Worm (Caenorhabditis elegans): ENCODE results near the gene F45G2.9.
A peak's percentile ranks its signal among the peaks of the same experiment; 100 is the strongest.

The F45G2.9 gene

DNA sequence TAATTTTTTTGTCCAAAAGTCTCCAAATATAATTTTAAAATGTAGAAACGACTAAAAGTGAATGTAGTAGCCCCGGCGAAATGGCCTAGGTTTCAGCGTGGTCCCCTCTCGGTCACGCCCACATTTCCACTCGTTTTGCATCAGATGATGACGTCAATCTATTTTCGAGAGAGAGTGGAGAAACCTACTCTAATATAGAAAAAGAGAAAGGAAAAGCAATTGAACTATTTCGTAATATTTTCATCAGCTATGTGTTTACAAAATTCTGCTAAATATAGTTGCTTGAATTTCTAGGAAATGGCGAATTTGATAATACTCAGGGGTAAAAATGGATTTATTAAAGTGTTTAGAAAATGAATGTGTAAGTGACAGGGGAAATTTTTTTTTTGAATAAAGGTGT, 19.1 kb upstream of the F45G2.9 start (continued):
- TF ChIP-seq ztf-4 (tag; optimal IDR thresholded peaks at IDR 0.05) (no peak), efl-1 (optimal IDR thresholded peaks at IDR 0.05) (peak; percentile 27), efl-1 (GFP tag; optimal IDR thresholded peaks at IDR 0.05 in 1 of 2) (peak; percentile 31 to 57), ceh-88 (GFP tag; IDR thresholded peaks at IDR 0.05) (no peak), lin-35 (GFP tag; optimal IDR thresholded peaks at IDR 0.05) (peak in 1 of 2 experiments; percentile 48), lir-3 (tag; optimal IDR thresholded peaks at IDR 0.05; ENCODE audit: poor library complexity) (peak; percentile 32), irx-1 (tag; optimal IDR thresholded peaks at IDR 0.05) (no peak), fkh-8 (tag; optimal IDR thresholded peaks at IDR 0.05) (peak; percentile 43), nhr-84 (tag; optimal IDR thresholded peaks at IDR 0.05) (no peak), skn-1 (tag; optimal IDR thresholded peaks at IDR 0.05) (peak; percentile 21), lin-13 (GFP tag; optimal IDR thresholded peaks at IDR 0.05) (peak; percentile 35), nhr-77 (tag; optimal IDR thresholded peaks at IDR 0.05) (no peak), nhr-11 (tag; optimal IDR thresholded peaks at IDR 0.05) (no peak), nhr-71 (tag; optimal IDR thresholded peaks at IDR 0.05) (peak; percentile 73), unc-62 (GFP tag; optimal IDR thresholded peaks at IDR 0.05) (no peak), elt-3 (tag; optimal IDR thresholded peaks at IDR 0.05) (no peak), nhr-85 (tag) (no peak), vab-15 (tag; optimal IDR thresholded peaks at IDR 0.05) (no peak), hlh-17 (GFP tag; optimal IDR thresholded peaks at IDR 0.05; ENCODE audit: borderline replicate concordance) (no peak), hlh-4 (tag; optimal IDR thresholded peaks at IDR 0.05) (no peak), egl-13 (tag; optimal IDR thresholded peaks at IDR 0.05) (peak; percentile 51), nhr-237 (tag; optimal IDR thresholded peaks at IDR 0.05) (peak; percentile 22), isw-1 (GFP tag; IDR thresholded peaks at IDR 0.05) (peak; percentile 35; the same call in 1 of the 2 replicates), C34B4.2 (tag; optimal IDR thresholded peaks at IDR 0.05) (no peak), xbp-1 (tag; optimal IDR thresholded peaks at IDR 0.05) (peak; percentile 22), sptf-1 (tag; optimal IDR thresholded peaks at IDR 0.05) (no peak), ceh-90 (tag; optimal IDR thresholded peaks at IDR 0.05) (no peak), dpl-1 (GFP tag; optimal IDR thresholded peaks at IDR 0.05) (peak in 1 of 3 experiments; percentile 35), C04F5.9 (tag; optimal IDR thresholded peaks at IDR 0.05) (no peak)

DNA sequence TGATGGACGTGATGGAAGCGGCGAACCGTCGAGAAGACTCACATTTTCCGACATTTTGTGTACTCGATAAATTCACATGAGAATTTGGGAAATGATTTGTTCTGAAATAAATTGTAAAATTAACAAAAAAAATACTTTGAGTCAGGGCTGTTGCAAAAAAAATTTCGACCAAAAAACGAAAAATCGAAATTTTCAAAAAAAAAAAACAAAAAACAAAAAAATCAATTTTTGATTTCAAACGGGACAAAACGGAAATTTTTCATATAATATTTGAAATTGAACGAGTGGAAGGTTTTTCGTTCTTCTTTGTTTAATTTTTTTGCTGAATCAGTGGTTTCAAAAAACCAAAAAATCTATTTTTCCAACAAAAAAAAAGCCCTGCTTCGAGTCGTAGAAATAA, 18.5 kb upstream of the F45G2.9 start, which contains the start of gene cua-1:
Gene cua-1 (minus strand): TSS at position 101 of the 400 bp plus-strand sequence.
- TF ChIP-seq F16B12.6 (tag; optimal IDR thresholded peaks at IDR 0.05) (no peak), unc-98 (GFP tag; IDR thresholded peaks at IDR 0.05) (no peak), lin-13 (GFP tag; optimal IDR thresholded peaks at IDR 0.05) (no peak), aly-2 (tag; optimal IDR thresholded peaks at IDR 0.05) (no peak), mab-9 (GFP tag; IDR thresholded peaks at IDR 0.05) (no peak), nhr-90 (tag; optimal IDR thresholded peaks at IDR 0.05; ENCODE audit: poor library complexity) (no peak), rnt-1 (tag; optimal IDR thresholded peaks at IDR 0.05) (no peak), C16A3.4 (tag; optimal IDR thresholded peaks at IDR 0.05) (no peak), sox-4 (tag; optimal IDR thresholded peaks at IDR 0.05) (no peak), fos-1 (tag; optimal IDR thresholded peaks at IDR 0.05) (no peak), swsn-7 (tag; optimal IDR thresholded peaks at IDR 0.05) (no peak), nhr-71 (tag; optimal IDR thresholded peaks at IDR 0.05) (no peak)

- TF ChIP-seq fkh-8 (tag; optimal IDR thresholded peaks at IDR 0.05) (no peak), ceh-82 (tag; optimal IDR thresholded peaks at IDR 0.05) (no peak), irx-1 (tag; optimal IDR thresholded peaks at IDR 0.05) (no peak), hpl-2 (GFP tag; optimal IDR thresholded peaks at IDR 0.05) (no peak), egl-27 (tag; optimal IDR thresholded peaks at IDR 0.05) (no peak), fkh-4 (tag; optimal IDR thresholded peaks at IDR 0.05; ENCODE audit: borderline replicate concordance) (no peak), lin-13 (GFP tag; optimal IDR thresholded peaks at IDR 0.05) (no peak), ztf-11 (tag; optimal IDR thresholded peaks at IDR 0.05) (no peak), lin-39 (tag; optimal IDR thresholded peaks at IDR 0.05) (no peak), mef-2 (tag; optimal IDR thresholded peaks at IDR 0.05) (no peak), ets-5 (GFP tag; IDR thresholded peaks at IDR 0.05) (no peak)
These were observed 16.1 kb upstream of the F45G2.9 start for ce11 chrIII:13452824-13453223.

All from whole organism, L1 larva.